Worm (Caenorhabditis elegans) whole organism, mixed stage, embryonic: ENCODE measurements around the gene nspe-4.

Experiments
- cnd-1 ChIP-seq: fragments of 200-800 bp; sonication (Bioruptor generic); optimal IDR thresholded peaks from 2 replicates; lab custom pipeline; 2018; ENCODE audit warnings: mild to moderate bottlenecking, missing genetic modification characterization, missing compliant biosample characterization
- elt-1 ChIP-seq: sonication (generic microtip); optimal IDR thresholded peaks from 2 replicates; lab custom pipeline; 2017; ENCODE audit warnings: missing genetic modification characterization, mild to moderate bottlenecking, missing compliant biosample characterization, antibody characterized with exemption, moderate library complexity, borderline replicate concordance; ENCODE audit not compliant: insufficient read depth
- lsy-2 ChIP-seq: fragments of 150-350 bp; optimal IDR thresholded peaks from 2 replicates; lab custom pipeline; 2014; ENCODE audit warnings: missing biosample characterization, missing genetic modification characterization
- nhr-12 ChIP-seq: fragments of 150-350 bp; optimal IDR thresholded peaks from 2 replicates; lab custom pipeline; 2014; ENCODE audit warnings: missing biosample characterization, missing genetic modification characterization
- nhr-2 ChIP-seq: fragments of 150-350 bp; optimal IDR thresholded peaks from 2 replicates; lab custom pipeline; 2014; ENCODE audit warnings: missing biosample characterization, missing genetic modification characterization
- nhr-237 ChIP-seq: fragments of 150-350 bp; optimal IDR thresholded peaks from 2 replicates; lab custom pipeline; 2014; ENCODE audit warnings: missing biosample characterization, missing genetic modification characterization
- nhr-28 ChIP-seq: fragments of 150-350 bp; optimal IDR thresholded peaks from 2 replicates; lab custom pipeline; 2014; ENCODE audit warnings: missing biosample characterization, missing genetic modification characterization
- nhr-76 ChIP-seq: sonication (generic microtip); optimal IDR thresholded peaks from 2 replicates; lab custom pipeline; 2017; ENCODE audit warnings: missing biosample characterization, missing genetic modification characterization
- pha-4 ChIP-seq: fragments of 150-350 bp; optimal IDR thresholded peaks from 2 replicates; lab custom pipeline; 2018; ENCODE audit warnings: missing biosample characterization, missing genetic modification reagents, missing genetic modification characterization
- snpc-4 ChIP-seq: fragments of 150-350 bp; optimal IDR thresholded peaks from 2 replicates; lab custom pipeline; 2014; ENCODE audit warnings: missing biosample characterization, missing genetic modification characterization
- unc-120 ChIP-seq: sonication (generic microtip); optimal IDR thresholded peaks from 2 replicates; lab custom pipeline; 2017; ENCODE audit warnings: missing genetic modification characterization, missing compliant biosample characterization; ENCODE audit not compliant: poor library complexity, severe bottlenecking
- ztf-11 ChIP-seq: fragments of 150-350 bp; optimal IDR thresholded peaks from 2 replicates; lab custom pipeline; 2014; ENCODE audit warnings: missing biosample characterization, missing genetic modification characterization

- TF ChIP-seq pha-4 (tag; lab: Kevin White, UChicago), result no peak
- TF ChIP-seq ztf-11, result no peak
- no peak for TF ChIP-seq nhr-2 (tag; lab: Kevin White, UChicago)
- TF ChIP-seq cnd-1 (tag; lab: Kevin White, UChicago), result no peak
- no peak for TF ChIP-seq nhr-76
- no peak for TF ChIP-seq snpc-4 (tag; lab: Kevin White, UChicago)
- TF ChIP-seq nhr-28 (tag; lab: Kevin White, UChicago), result no peak
- TF ChIP-seq lsy-2 (tag; lab: Kevin White, UChicago), result no peak
- no peak for TF ChIP-seq elt-1 (tag; lab: Kevin White, UChicago)
- no peak for TF ChIP-seq unc-120 (tag; lab: Kevin White, UChicago)
- no peak for TF ChIP-seq nhr-12 (tag; lab: Kevin White, UChicago)
- no peak for TF ChIP-seq nhr-237 (tag; lab: Kevin White, UChicago)
Observed at ce11 chrII:12640370-12640769, 28.1 kb downstream of the nspe-4 start, which contains the start of gene nhr-235.
